Worm (Caenorhabditis elegans) whole organism, young adult: Measurements from ENCODE around the gene srpa-72.

ENCODE experiments used
- B0261.1 ChIP-seq: sonication (generic microtip); optimal IDR thresholded peaks from 2 replicates; lab custom pipeline; 2016; ENCODE audit warnings: mild to moderate bottlenecking, missing genetic modification characterization, moderate library complexity, missing compliant biosample characterization
- B0336.3 ChIP-seq: fragments of 200-800 bp; sonication (Bioruptor generic); IDR thresholded peaks from 2 replicates; pipeline ENCODE4 v1.3.6; 2022; ENCODE audit warnings: missing genetic modification characterization, missing compliant biosample characterization
- C17E4.6 ChIP-seq: fragments of 200-800 bp; sonication (Bioruptor generic); IDR thresholded peaks from 2 replicates; pipeline ENCODE4 v1.3.6; 2022; ENCODE audit warnings: missing genetic modification reagents, missing genetic modification characterization, missing compliant biosample characterization
- F57A8.1 ChIP-seq: fragments of 200-800 bp; sonication (Bioruptor generic); optimal IDR thresholded peaks from 2 replicates; lab custom pipeline; 2018; ENCODE audit warnings: mild to moderate bottlenecking, missing genetic modification characterization, moderate library complexity, missing compliant biosample characterization
- F57C9.4 ChIP-seq: sonication (generic microtip); optimal IDR thresholded peaks from 2 replicates; lab custom pipeline; 2017; ENCODE audit warnings: mild to moderate bottlenecking, missing genetic modification characterization, missing compliant biosample characterization
- T26A5.8 ChIP-seq: sonication (generic microtip); optimal IDR thresholded peaks from 2 replicates; lab custom pipeline; 2016; ENCODE audit warnings: missing genetic modification characterization, missing compliant biosample characterization
- Y53F4B.3 ChIP-seq: fragments of 200-800 bp; sonication (Bioruptor generic); IDR thresholded peaks from 2 replicates; pipeline ENCODE4 v1.3.6; 2022; ENCODE audit warnings: missing genetic modification reagents, missing genetic modification characterization, missing compliant biosample characterization
- Y53G8AR.9 ChIP-seq: fragments of 200-800 bp; sonication (Bioruptor generic); conservative IDR thresholded peaks from 2 replicates; pipeline ENCODE4 v1.3.6; 2022; ENCODE audit warnings: missing genetic modification reagents, missing genetic modification characterization, missing compliant biosample characterization
- aptf-2 ChIP-seq: fragments of 200-800 bp; sonication (Bioruptor generic); conservative IDR thresholded peaks from 2 replicates; pipeline ENCODE4 v1.3.6; 2022; ENCODE audit warnings: missing genetic modification reagents, missing genetic modification characterization, missing compliant biosample characterization
- aptf-3 ChIP-seq: fragments of 200-800 bp; sonication (Bioruptor generic); IDR thresholded peaks from 2 replicates; pipeline ENCODE4 v1.3.6; 2022; ENCODE audit warnings: missing genetic modification characterization, missing compliant biosample characterization
- athp-1 ChIP-seq: sonication (generic microtip); optimal IDR thresholded peaks from 2 replicates; lab custom pipeline; 2017; ENCODE audit warnings: mild to moderate bottlenecking, missing genetic modification characterization, missing compliant biosample characterization
- attf-5 ChIP-seq: fragments of 200-800 bp; sonication (Bioruptor generic); optimal IDR thresholded peaks from 2 replicates; lab custom pipeline; 2018; ENCODE audit warnings: mild to moderate bottlenecking, missing genetic modification characterization, missing compliant biosample characterization
- attf-6 ChIP-seq: fragments of 200-800 bp; sonication (Bioruptor generic); IDR thresholded peaks from 2 replicates; pipeline ENCODE4 v1.3.6; 2022; ENCODE audit warnings: missing genetic modification reagents, missing genetic modification characterization, missing compliant biosample characterization
- ccch-3 ChIP-seq: fragments of 200-800 bp; sonication (Bioruptor generic); optimal IDR thresholded peaks from 2 replicates; lab custom pipeline; 2018; ENCODE audit warnings: mild to moderate bottlenecking, missing genetic modification characterization, missing compliant biosample characterization
- ceh-40 ChIP-seq: fragments of 200-800 bp; sonication (Bioruptor generic); IDR thresholded peaks from 2 replicates; pipeline ENCODE4 v1.3.6; 2022; ENCODE audit warnings: missing genetic modification characterization, missing compliant biosample characterization
- ceh-91 ChIP-seq: fragments of 200-800 bp; sonication (Bioruptor generic); IDR thresholded peaks from 2 replicates; pipeline ENCODE4 v1.3.6; 2022; ENCODE audit warnings: missing genetic modification reagents, missing genetic modification characterization, missing compliant biosample characterization
- chd-7 ChIP-seq: sonication (generic microtip); optimal IDR thresholded peaks from 2 replicates; lab custom pipeline; 2016; ENCODE audit warnings: mild to moderate bottlenecking, missing genetic modification characterization, moderate library complexity, missing compliant biosample characterization
- egrh-3 ChIP-seq: fragments of 200-800 bp; sonication (Bioruptor generic); IDR thresholded peaks from 2 replicates; pipeline ENCODE4 v1.3.6; 2022; ENCODE audit warnings: missing genetic modification reagents, missing genetic modification characterization, missing compliant biosample characterization
- ets-4 ChIP-seq: fragments of 200-800 bp; sonication (Bioruptor generic); optimal IDR thresholded peaks from 2 replicates; lab custom pipeline; 2018; ENCODE audit warnings: mild to moderate bottlenecking, missing genetic modification characterization, missing compliant biosample characterization
- fkh-3 ChIP-seq: sonication (generic microtip); optimal IDR thresholded peaks from 2 replicates; lab custom pipeline; 2016; ENCODE audit warnings: mild to moderate bottlenecking, missing genetic modification characterization, missing compliant biosample characterization
- hmg-1.2 ChIP-seq: fragments of 200-800 bp; sonication (Bioruptor generic); IDR thresholded peaks from 2 replicates; pipeline ENCODE4 v1.3.6; 2022; ENCODE audit warnings: missing genetic modification reagents, missing genetic modification characterization, missing compliant biosample characterization
- hsf-1 ChIP-seq: fragments of 200-800 bp; sonication (Bioruptor generic); IDR thresholded peaks from 2 replicates; pipeline ENCODE4 v1.3.6; 2022; ENCODE audit warnings: missing genetic modification reagents, missing genetic modification characterization, missing compliant biosample characterization
- let-526 ChIP-seq: fragments of 200-800 bp; sonication (Bioruptor generic); IDR thresholded peaks from 2 replicates; pipeline ENCODE4 v1.3.6; 2022; ENCODE audit warnings: missing genetic modification reagents, missing genetic modification characterization, missing compliant biosample characterization
- lin-26 ChIP-seq: fragments of 200-800 bp; sonication (Bioruptor generic); IDR thresholded peaks from 2 replicates; pipeline ENCODE4 v1.3.6; 2022; ENCODE audit warnings: missing genetic modification reagents, missing genetic modification characterization, missing compliant biosample characterization
- lsy-27 ChIP-seq: sonication (generic microtip); optimal IDR thresholded peaks from 2 replicates; lab custom pipeline; 2017; ENCODE audit warnings: missing genetic modification characterization, mild to moderate bottlenecking, missing compliant biosample characterization, antibody characterized with exemption, missing genotype, borderline replicate concordance; ENCODE audit not compliant: insufficient read depth
- madf-10 ChIP-seq: sonication (generic microtip); optimal IDR thresholded peaks from 2 replicates; lab custom pipeline; 2016; ENCODE audit warnings: mild to moderate bottlenecking, missing genetic modification characterization, missing compliant biosample characterization
- madf-8 ChIP-seq: fragments of 200-800 bp; sonication (Bioruptor generic); conservative IDR thresholded peaks from 2 replicates; pipeline ENCODE4 v1.3.6; 2022; ENCODE audit warnings: missing genetic modification reagents, missing genetic modification characterization, missing compliant biosample characterization
- mcd-1 ChIP-seq: fragments of 200-800 bp; sonication (Bioruptor generic); IDR thresholded peaks from 2 replicates; pipeline ENCODE4 v1.3.6; 2022; ENCODE audit warnings: missing genetic modification reagents, missing genetic modification characterization, missing compliant biosample characterization
- mel-28 ChIP-seq: sonication (generic microtip); optimal IDR thresholded peaks from 2 replicates; lab custom pipeline; 2016; ENCODE audit warnings: borderline replicate concordance, mild to moderate bottlenecking, missing genetic modification characterization, missing compliant biosample characterization
- nhr-80 ChIP-seq: sonication (generic microtip); optimal IDR thresholded peaks from 2 replicates; lab custom pipeline; 2016; ENCODE audit warnings: missing genetic modification characterization, missing compliant biosample characterization
- nhr-90 ChIP-seq: sonication (generic microtip); optimal IDR thresholded peaks from 2 replicates; lab custom pipeline; 2016; ENCODE audit warnings: missing genotype, mild to moderate bottlenecking, missing genetic modification characterization, missing compliant biosample characterization
- rcor-1 ChIP-seq: fragments of 200-800 bp; sonication (Bioruptor generic); IDR thresholded peaks from 2 replicates; pipeline ENCODE4 v1.3.6; 2022; ENCODE audit warnings: missing genetic modification reagents, missing genetic modification characterization, missing compliant biosample characterization
- rpc-1 ChIP-seq, 2 experiments: fragments of 150-350 bp in 1 of 2; sonication (generic microtip) in 1 of 2; optimal IDR thresholded peaks; 2 replicates each; lab custom pipeline; 2014 to 2018; ENCODE audit warnings: missing biosample characterization in 1 of 2, missing genetic modification characterization in 1 of 2, missing genetic modification reagents in 1 of 2, missing genotype in 1 of 2
- snpc-4 ChIP-seq, 5 experiments: fragments of 150-350 bp in 1 of 5; sonication (generic microtip) in 4 of 5; optimal IDR thresholded peaks; 2 replicates each; lab custom pipeline; 2014 to 2018; ENCODE audit warnings: missing genetic modification characterization in 5 of 5, missing biosample characterization in 3 of 5, antibody characterized with exemption in 2 of 5, mild to moderate bottlenecking in 2 of 5, missing compliant biosample characterization in 2 of 5, missing genotype in 2 of 5, moderate library complexity in 2 of 5, missing genetic modification reagents in 1 of 5
- somi-1 ChIP-seq: fragments of 200-800 bp; sonication (Bioruptor generic); optimal IDR thresholded peaks from 2 replicates; lab custom pipeline; 2018; ENCODE audit warnings: mild to moderate bottlenecking, missing genetic modification characterization, missing compliant biosample characterization
- zfh-2 ChIP-seq: fragments of 200-800 bp; sonication (Bioruptor generic); conservative IDR thresholded peaks from 2 replicates; pipeline ENCODE4 v1.3.6; 2022; ENCODE audit warnings: missing genetic modification reagents, missing genetic modification characterization, missing compliant biosample characterization
- zim-3 ChIP-seq: sonication (generic microtip); optimal IDR thresholded peaks from 2 replicates; lab custom pipeline; 2017; ENCODE audit warnings: mild to moderate bottlenecking, missing genetic modification characterization, moderate library complexity, missing compliant biosample characterization
- ztf-18 ChIP-seq: sonication (generic microtip); optimal IDR thresholded peaks from 2 replicates; lab custom pipeline; 2016; ENCODE audit warnings: missing genotype, mild to moderate bottlenecking, missing genetic modification characterization, missing compliant biosample characterization
- ztf-22 ChIP-seq: fragments of 200-800 bp; sonication (Bioruptor generic); optimal IDR thresholded peaks from 2 replicates; lab custom pipeline; 2018; ENCODE audit warnings: mild to moderate bottlenecking, missing genetic modification characterization, moderate library complexity, missing compliant biosample characterization
- ztf-3 ChIP-seq: fragments of 200-800 bp; sonication (Bioruptor generic); optimal IDR thresholded peaks from 2 replicates; lab custom pipeline; 2018; ENCODE audit warnings: mild to moderate bottlenecking, missing genetic modification characterization, missing compliant biosample characterization

Gene srpa-72

DNA sequence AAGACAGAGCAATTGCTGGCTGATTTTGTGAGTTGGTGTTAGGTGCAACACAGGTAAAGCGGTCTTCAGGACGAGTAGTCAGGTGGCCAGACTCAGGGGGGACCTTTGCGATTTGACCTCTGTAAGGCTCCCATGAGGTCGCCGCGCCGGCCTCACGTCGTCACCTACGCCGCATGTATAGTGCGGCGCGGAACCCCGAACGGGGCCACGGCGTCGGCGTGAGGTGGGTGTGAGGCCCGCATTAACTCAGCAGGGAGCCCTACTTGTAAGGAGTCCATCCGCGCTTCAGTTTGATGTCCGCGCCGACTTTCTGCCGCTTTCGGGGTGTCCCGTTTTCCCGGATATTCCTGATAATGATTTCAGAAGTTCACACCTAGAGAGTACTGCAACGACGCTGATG, 32.7 kb upstream of the srpa-72 start:
- TF ChIP-seq let-526: no peak
- no peak for TF ChIP-seq ets-4 (GFP tag; lab: Kevin White, UChicago)
- TF ChIP-seq ceh-91 (GFP tag; lab: Robert Waterston, UW): no peak
- no peak for TF ChIP-seq B0336.3
- TF ChIP-seq egrh-3 (GFP tag; lab: Robert Waterston, UW): peak; percentile 52; the same call in 1 of the 2 replicates
- no peak for TF ChIP-seq ztf-18 (tag; lab: Kevin White, UChicago)
- no peak for TF ChIP-seq B0261.1
- peak; percentile 73 for TF ChIP-seq zfh-2 (GFP tag; lab: Robert Waterston, UW)
- TF ChIP-seq mcd-1 (GFP tag; lab: Robert Waterston, UW): no peak
- no peak for TF ChIP-seq madf-8
- TF ChIP-seq lin-26 (GFP tag; lab: Robert Waterston, UW): 0 out of 2 replicates have a peak, but pooled peaks have one; percentile 4

DNA sequence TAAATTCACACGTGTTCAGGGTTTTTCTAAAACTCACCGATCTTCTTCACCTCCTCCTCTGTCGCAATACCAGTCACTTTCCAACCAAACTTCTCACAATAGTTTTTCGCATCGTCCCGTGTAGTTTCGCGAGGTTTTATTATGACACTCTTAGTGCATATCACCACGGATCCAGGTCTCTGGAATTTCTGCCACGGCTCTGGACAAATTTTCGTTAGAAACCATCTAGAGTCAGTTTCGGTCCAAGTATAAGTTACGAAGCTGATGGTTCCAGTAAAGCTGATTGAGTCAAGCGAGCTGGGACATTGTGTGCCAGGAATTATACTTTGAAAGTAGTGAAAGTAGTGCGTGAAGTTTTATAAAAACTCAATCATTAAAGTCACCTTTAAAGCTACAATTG, 30.9 kb upstream of the srpa-72 start:
- TF ChIP-seq B0336.3: no peak
- no peak for TF ChIP-seq hsf-1 (GFP tag; lab: Robert Waterston, UW)
- no peak for TF ChIP-seq rpc-1 (optimal IDR thresholded peaks at IDR 0.05; lab: Kevin White, UChicago)
- TF ChIP-seq rpc-1 (tag; optimal IDR thresholded peaks at IDR 0.05; lab: Kevin White, UChicago): no peak
- no peak for TF ChIP-seq somi-1 (GFP tag; lab: Kevin White, UChicago)
- no peak for TF ChIP-seq madf-10 (tag; lab: Kevin White, UChicago)
- TF ChIP-seq ceh-91 (GFP tag; lab: Robert Waterston, UW): no peak
- no peak for TF ChIP-seq fkh-3
- TF ChIP-seq attf-6 (GFP tag; lab: Robert Waterston, UW): no peak
- no peak for TF ChIP-seq athp-1 (tag; lab: Kevin White, UChicago)
- no peak for TF ChIP-seq Y53F4B.3 (GFP tag; lab: Robert Waterston, UW)
- no peak for TF ChIP-seq F57C9.4
- no peak for TF ChIP-seq nhr-80 (tag; lab: Kevin White, UChicago)
- TF ChIP-seq hmg-1.2 (GFP tag; lab: Robert Waterston, UW): no peak
- TF ChIP-seq snpc-4 (GFP tag; optimal IDR thresholded peaks at IDR 0.05; lab: Kevin White, UChicago): no peak
- TF ChIP-seq snpc-4 (tag; optimal IDR thresholded peaks at IDR 0.05; lab: Kevin White, UChicago): no peak
- no peak for TF ChIP-seq aptf-3 (GFP tag; lab: Robert Waterston, UW)
- no peak for TF ChIP-seq ceh-40 (GFP tag; lab: Robert Waterston, UW)

DNA sequence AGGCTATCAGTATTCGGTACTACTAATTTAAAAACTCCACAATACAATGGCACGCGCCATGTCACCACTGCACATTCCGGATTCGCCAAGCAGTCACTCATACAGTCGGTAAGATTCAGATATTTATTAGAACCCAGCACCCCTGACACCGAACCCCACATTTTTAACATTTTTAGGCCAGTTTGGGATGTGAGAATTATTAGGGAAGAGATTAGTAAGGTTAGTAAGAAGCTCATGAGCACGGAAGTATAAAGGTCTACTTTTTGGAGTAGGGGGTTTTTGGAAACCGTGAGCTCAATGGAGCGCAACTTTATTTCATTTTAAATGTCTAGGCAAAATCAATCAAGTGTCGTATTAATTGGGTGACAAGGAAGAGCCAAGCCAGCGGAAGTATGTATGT, 29.3 kb upstream of the srpa-72 start, which contains the start of gene F29A7.8:
TSS of gene F29A7.8 (minus strand) at position 101 of the 400 bp plus-strand sequence.
- no peak for TF ChIP-seq madf-10 (tag; lab: Kevin White, UChicago)
- no peak for TF ChIP-seq F57A8.1
- TF ChIP-seq Y53G8AR.9 (GFP tag; lab: Robert Waterston, UW): no peak
- TF ChIP-seq C17E4.6 (GFP tag; lab: Robert Waterston, UW): no peak
- TF ChIP-seq rpc-1 (optimal IDR thresholded peaks at IDR 0.05; lab: Kevin White, UChicago): no peak
- TF ChIP-seq rpc-1 (tag; optimal IDR thresholded peaks at IDR 0.05; lab: Kevin White, UChicago): no peak
- no peak for TF ChIP-seq T26A5.8 (tag; lab: Kevin White, UChicago)
- TF ChIP-seq zim-3: no peak
- no peak for TF ChIP-seq lsy-27 (tag; lab: Kevin White, UChicago)
- TF ChIP-seq rcor-1 (GFP tag; lab: Robert Waterston, UW): no peak
- no peak for TF ChIP-seq nhr-90 (tag; lab: Kevin White, UChicago)
- no peak for TF ChIP-seq ztf-3
- TF ChIP-seq ztf-22: no peak
- TF ChIP-seq chd-7: no peak
- TF ChIP-seq ccch-3 (GFP tag; lab: Kevin White, UChicago): no peak
- no peak for TF ChIP-seq attf-5
- no peak for TF ChIP-seq aptf-2 (GFP tag; lab: Robert Waterston, UW)
- TF ChIP-seq mel-28: no peak
- no peak for TF ChIP-seq hmg-1.2 (GFP tag; lab: Robert Waterston, UW)
